Fruit fly (Drosophila melanogaster) whole organism, prepupa: ENCODE results near the gene CG32066.

ENCODE experiments used
- Blimp-1 ChIP-seq: fragments of 200-800 bp; sonication (Bioruptor generic); optimal IDR thresholded peaks from 3 replicates; lab custom pipeline; 2017; ENCODE audit warnings: missing biosample characterization, missing genetic modification characterization, mild to moderate bottlenecking, moderate library complexity, missing genetic modification reagents
- CG11294 ChIP-seq: fragments of 200-800 bp; sonication (Bioruptor generic); IDR thresholded peaks from 2 replicates; pipeline ENCODE4 v1.3.6; 2022; ENCODE audit warnings: missing biosample characterization, missing genetic modification characterization
- CG11902 ChIP-seq: fragments of 200-800 bp; sonication (Bioruptor generic); optimal IDR thresholded peaks from 3 replicates; lab custom pipeline; 2016; ENCODE audit warnings: missing biosample characterization, missing genetic modification characterization
- CG15336 ChIP-seq: fragments of 200-800 bp; sonication (Bioruptor generic); IDR thresholded peaks from 2 replicates; pipeline ENCODE4 v1.3.6; 2022; ENCODE audit warnings: missing biosample characterization, missing genetic modification characterization
- CG1621 ChIP-seq: fragments of 200-800 bp; sonication (Bioruptor generic); optimal IDR thresholded peaks from 3 replicates; lab custom pipeline; 2018; ENCODE audit warnings: missing biosample characterization, mild to moderate bottlenecking, missing genetic modification characterization
- CG3032 ChIP-seq: fragments of 200-800 bp; optimal IDR thresholded peaks from 2 replicates; lab custom pipeline; 2019; ENCODE audit warnings: missing biosample characterization, mild to moderate bottlenecking, missing genetic modification characterization, moderate library complexity
- CG31627 ChIP-seq: fragments of 200-800 bp; sonication (Bioruptor generic); optimal IDR thresholded peaks from 3 replicates; lab custom pipeline; 2016; ENCODE audit warnings: missing biosample characterization, missing genetic modification characterization
- CG32006 ChIP-seq: fragments of 200-800 bp; sonication (Bioruptor generic); optimal IDR thresholded peaks from 3 replicates; lab custom pipeline; 2017; ENCODE audit warnings: missing biosample characterization, mild to moderate bottlenecking, missing genetic modification characterization
- CG34406 ChIP-seq: fragments of 200-800 bp; sonication (Bioruptor generic); optimal IDR thresholded peaks from 3 replicates; lab custom pipeline; 2016; ENCODE audit warnings: missing biosample characterization, missing genetic modification characterization
- CG3919 ChIP-seq: fragments of 200-800 bp; sonication (Bioruptor generic); optimal IDR thresholded peaks from 3 replicates; lab custom pipeline; 2016; ENCODE audit warnings: missing biosample characterization, missing genetic modification characterization
- CG4318 ChIP-seq: fragments of 200-800 bp; sonication (Bioruptor generic); optimal IDR thresholded peaks from 3 replicates; lab custom pipeline; 2017; ENCODE audit warnings: missing biosample characterization, mild to moderate bottlenecking, missing genetic modification characterization
- CG6163 ChIP-seq: fragments of 200-800 bp; sonication (Bioruptor generic); IDR thresholded peaks from 3 replicates; pipeline ENCODE4 v1.3.6; 2022; ENCODE audit warnings: missing biosample characterization, missing genetic modification characterization
- CG6808 ChIP-seq: fragments of 200-800 bp; sonication (Bioruptor generic); optimal IDR thresholded peaks from 3 replicates; lab custom pipeline; 2017; ENCODE audit warnings: missing biosample characterization, missing genetic modification characterization, mild to moderate bottlenecking, moderate library complexity, missing genetic modification reagents
- CG7368 ChIP-seq: fragments of 200-800 bp; sonication (Bioruptor generic); optimal IDR thresholded peaks from 3 replicates; lab custom pipeline; 2016; ENCODE audit warnings: missing biosample characterization, missing genetic modification characterization
- CG8319 ChIP-seq: fragments of 200-800 bp; sonication (Bioruptor generic); optimal IDR thresholded peaks from 3 replicates; lab custom pipeline; 2016; ENCODE audit warnings: missing biosample characterization, missing genetic modification characterization
- CG8632 ChIP-seq: fragments of 200-800 bp; sonication (Bioruptor generic); optimal IDR thresholded peaks from 3 replicates; lab custom pipeline; 2016; ENCODE audit warnings: missing biosample characterization, missing genetic modification characterization
- CG9139 ChIP-seq: fragments of 200-800 bp; sonication (Bioruptor generic); optimal IDR thresholded peaks from 3 replicates; lab custom pipeline; 2017; ENCODE audit warnings: missing biosample characterization, mild to moderate bottlenecking, missing genetic modification characterization
- Eip75B ChIP-seq: fragments of 200-800 bp; sonication (Bioruptor generic); optimal IDR thresholded peaks from 3 replicates; lab custom pipeline; 2016; ENCODE audit warnings: missing biosample characterization, missing genetic modification characterization
- Eip78C ChIP-seq: fragments of 200-800 bp; sonication (Bioruptor generic); peaks from one replicate; lab custom pipeline; 2016; ENCODE audit warnings: missing biosample characterization, missing genetic modification characterization
- Eip93F ChIP-seq: fragments of 200-800 bp; sonication (Bioruptor generic); optimal IDR thresholded peaks from 2 replicates; lab custom pipeline; 2016; ENCODE audit warnings: missing biosample characterization, mild to moderate bottlenecking, missing genetic modification characterization
- Ets21C ChIP-seq: fragments of 200-800 bp; sonication (Bioruptor generic); optimal IDR thresholded peaks from 3 replicates; lab custom pipeline; 2016; ENCODE audit warnings: missing biosample characterization, missing genetic modification characterization
- Ets96B ChIP-seq: fragments of 200-800 bp; optimal IDR thresholded peaks from 2 replicates; lab custom pipeline; 2019; ENCODE audit warnings: missing biosample characterization, mild to moderate bottlenecking, missing genetic modification characterization, moderate library complexity
- Hr39 ChIP-seq: fragments of 200-800 bp; sonication (Bioruptor generic); optimal IDR thresholded peaks from 2 replicates; lab custom pipeline; 2016; ENCODE audit warnings: missing biosample characterization, missing genetic modification characterization
- Hr4 ChIP-seq: fragments of 200-800 bp; sonication (Bioruptor generic); optimal IDR thresholded peaks from 3 replicates; lab custom pipeline; 2016; ENCODE audit warnings: missing biosample characterization, missing genetic modification characterization
- Lpt ChIP-seq: fragments of 200-800 bp; sonication (Bioruptor generic); optimal IDR thresholded peaks from 3 replicates; lab custom pipeline; 2016; ENCODE audit warnings: missing biosample characterization, missing genetic modification characterization
- Met ChIP-seq: fragments of 200-800 bp; sonication (Bioruptor generic); optimal IDR thresholded peaks from 3 replicates; lab custom pipeline; 2016; ENCODE audit warnings: missing biosample characterization, missing genetic modification characterization
- OdsH ChIP-seq: fragments of 200-800 bp; sonication (Bioruptor generic); optimal IDR thresholded peaks from 3 replicates; lab custom pipeline; 2016; ENCODE audit warnings: missing biosample characterization, missing genetic modification characterization
- Smox ChIP-seq: fragments of 200-800 bp; sonication (Bioruptor generic); optimal IDR thresholded peaks from 3 replicates; lab custom pipeline; 2016; ENCODE audit warnings: missing biosample characterization, missing genetic modification characterization
- Sox102F ChIP-seq: fragments of 200-800 bp; sonication (Bioruptor generic); optimal IDR thresholded peaks from 2 replicates; lab custom pipeline; 2016; ENCODE audit warnings: missing biosample characterization, mild to moderate bottlenecking, missing genetic modification characterization
- Sox15 ChIP-seq: fragments of 200-800 bp; sonication (Bioruptor generic); optimal IDR thresholded peaks from 3 replicates; lab custom pipeline; 2016; ENCODE audit warnings: missing biosample characterization, missing genetic modification characterization
- achi ChIP-seq: fragments of 200-800 bp; sonication (Bioruptor generic); optimal IDR thresholded peaks from 3 replicates; lab custom pipeline; 2016; ENCODE audit warnings: missing biosample characterization, missing genetic modification characterization
- acj6 ChIP-seq: fragments of 200-800 bp; sonication (Bioruptor generic); optimal IDR thresholded peaks from 3 replicates; lab custom pipeline; 2016; ENCODE audit warnings: missing biosample characterization, missing genetic modification characterization
- dac ChIP-seq: fragments of 200-800 bp; sonication (Bioruptor generic); optimal IDR thresholded peaks from 2 replicates; lab custom pipeline; 2017; ENCODE audit warnings: missing biosample characterization, mild to moderate bottlenecking, missing genetic modification characterization
- dsx ChIP-seq: fragments of 200-800 bp; optimal IDR thresholded peaks from 3 replicates; lab custom pipeline; 2019; ENCODE audit warnings: missing biosample characterization, mild to moderate bottlenecking, missing genetic modification characterization, moderate library complexity; ENCODE audit not compliant: poor library complexity, severe bottlenecking
- eg ChIP-seq: fragments of 200-800 bp; sonication (Bioruptor generic); IDR thresholded peaks from 3 replicates; pipeline ENCODE4 v1.3.6; 2022; ENCODE audit warnings: missing biosample characterization, missing genetic modification characterization
- esn ChIP-seq: fragments of 200-800 bp; sonication (Bioruptor generic); optimal IDR thresholded peaks from 2 replicates; lab custom pipeline; 2016; ENCODE audit warnings: missing biosample characterization, mild to moderate bottlenecking, missing genetic modification characterization, moderate library complexity
- fd59A ChIP-seq: fragments of 200-800 bp; sonication (Bioruptor generic); optimal IDR thresholded peaks from 2 replicates; lab custom pipeline; 2017; ENCODE audit warnings: missing biosample characterization, mild to moderate bottlenecking, missing genetic modification characterization, missing genetic modification reagents
- fd85E ChIP-seq: fragments of 200-800 bp; sonication (Bioruptor generic); optimal IDR thresholded peaks from 3 replicates; lab custom pipeline; 2016; ENCODE audit warnings: missing biosample characterization, missing genetic modification characterization
- lz ChIP-seq: fragments of 200-800 bp; sonication (Bioruptor generic); optimal IDR thresholded peaks from 3 replicates; lab custom pipeline; 2016; ENCODE audit warnings: missing biosample characterization, missing genetic modification characterization
- net ChIP-seq: fragments of 200-800 bp; sonication (Bioruptor generic); optimal IDR thresholded peaks from 3 replicates; lab custom pipeline; 2016; ENCODE audit warnings: missing biosample characterization, missing genetic modification characterization
- pdm3 ChIP-seq: fragments of 200-800 bp; sonication (Bioruptor generic); optimal IDR thresholded peaks from 3 replicates; lab custom pipeline; 2016; ENCODE audit warnings: missing biosample characterization, missing genetic modification characterization
- salr ChIP-seq, 2 experiments: fragments of 200-800 bp; sonication (Bioruptor generic); optimal IDR thresholded peaks; 3 replicates each; lab custom pipeline; 2016 to 2018; ENCODE audit warnings: missing biosample characterization in 2 of 2, missing genetic modification characterization in 2 of 2, mild to moderate bottlenecking in 1 of 2
- spab ChIP-seq: fragments of 200-800 bp; sonication (Bioruptor generic); optimal IDR thresholded peaks from 2 replicates; lab custom pipeline; 2017; ENCODE audit warnings: missing biosample characterization, mild to moderate bottlenecking, missing genetic modification characterization, missing genetic modification reagents
- ss ChIP-seq, 2 experiments: fragments of 200-800 bp; sonication (Bioruptor generic); optimal IDR thresholded peaks; 2 replicates in 1 of 2; 3 replicates in 1 of 2; lab custom pipeline; 2017 to 2018; ENCODE audit warnings: mild to moderate bottlenecking in 2 of 2, missing biosample characterization in 2 of 2, missing genetic modification characterization in 2 of 2, moderate library complexity in 1 of 2
- svp ChIP-seq: fragments of 200-800 bp; sonication (Bioruptor generic); peaks from one replicate; lab custom pipeline; 2016; ENCODE audit warnings: missing biosample characterization, missing genetic modification characterization
- topi ChIP-seq: fragments of 200-800 bp; sonication (Bioruptor generic); optimal IDR thresholded peaks from 3 replicates; lab custom pipeline; 2016; ENCODE audit warnings: missing biosample characterization, missing genetic modification characterization
- vri ChIP-seq: fragments of 200-800 bp; sonication (Bioruptor generic); optimal IDR thresholded peaks from 3 replicates; lab custom pipeline; 2016; ENCODE audit warnings: missing biosample characterization, mild to moderate bottlenecking, missing genetic modification characterization

Gene CG32066

dm6 chr3L:10680728-10681306 is 20.0 kb upstream of the CG32066 start (continued):
- TF ChIP-seq Ets96B (tag; lab: Kevin White, UChicago) (no peak), CG11294 (peak; percentile 39; the same call in 1 of the 2 replicates), CG3919 (no peak), achi (GFP tag; lab: Kevin White, UChicago) (no peak), CG6163 (GFP tag; lab: Robert Waterston, UW) (0 out of 3 replicates have a peak, but pooled peaks have one; percentile 43), CG15336 (GFP tag; lab: Robert Waterston, UW) (0 out of 2 replicates have a peak, but pooled peaks have one; percentile 6), Eip78C (GFP tag; lab: Kevin White, UChicago) (peak; percentile 29), CG3032 (tag; lab: Kevin White, UChicago) (no peak), CG1621 (no peak), Blimp-1 (GFP tag; lab: Kevin White, UChicago) (no peak), fd59A (GFP tag; lab: Kevin White, UChicago) (no peak), lz (GFP tag; lab: Kevin White, UChicago) (no peak)

dm6 chr3L:10680177-10680576 is 19.4 kb upstream of the CG32066 start:
- TF ChIP-seq CG11294 (no peak), CG3919 (no peak), topi (GFP tag; lab: Kevin White, UChicago) (no peak), Sox102F (no peak), Hr4 (GFP tag; lab: Kevin White, UChicago) (no peak), salr (GFP tag; optimal IDR thresholded peaks at IDR 0.05; lab: Kevin White, UChicago) (no peak), Met (GFP tag; lab: Kevin White, UChicago) (no peak), CG32006 (GFP tag; lab: Kevin White, UChicago) (no peak), Sox15 (GFP tag; lab: Kevin White, UChicago) (no peak), pdm3 (no peak), Eip75B (GFP tag; lab: Kevin White, UChicago) (no peak), svp (GFP tag; lab: Kevin White, UChicago) (no peak), eg (GFP tag; lab: Robert Waterston, UW) (no peak), CG11902 (GFP tag; lab: Kevin White, UChicago) (no peak), OdsH (no peak), CG4318 (no peak), CG6163 (GFP tag; lab: Robert Waterston, UW) (no peak), CG6808 (GFP tag; lab: Kevin White, UChicago) (no peak), spab (GFP tag; lab: Kevin White, UChicago) (no peak)

dm6 chr3L:10679711-10680154 is 18.9 kb upstream of the CG32066 start:
- TF ChIP-seq acj6 (peak; percentile 24), dsx (GFP tag; lab: Kevin White, UChicago) (peak; percentile 29), CG34406 (GFP tag; lab: Kevin White, UChicago) (no peak), fd85E (GFP tag; lab: Kevin White, UChicago) (no peak), topi (GFP tag; lab: Kevin White, UChicago) (no peak), spab (GFP tag; lab: Kevin White, UChicago) (no peak), CG9139 (GFP tag; lab: Kevin White, UChicago) (peak; percentile 0), CG7368 (GFP tag; lab: Kevin White, UChicago) (no peak), vri (GFP tag; lab: Kevin White, UChicago) (no peak), dac (GFP tag; lab: Kevin White, UChicago) (no peak), Eip93F (GFP tag; lab: Kevin White, UChicago) (no peak), CG3919 (peak; percentile 16), CG32006 (GFP tag; lab: Kevin White, UChicago) (peak; percentile 56), ss (GFP tag; optimal IDR thresholded peaks at IDR 0.05; lab: Kevin White, UChicago) (peak in 1 of 2 experiments; percentile 38), Eip78C (GFP tag; lab: Kevin White, UChicago) (peak; percentile 75), Ets21C (GFP tag; lab: Kevin White, UChicago) (no peak), fd59A (GFP tag; lab: Kevin White, UChicago) (no peak), Blimp-1 (GFP tag; lab: Kevin White, UChicago) (no peak), CG8632 (no peak), CG4318 (no peak), Hr39 (no peak), Smox (GFP tag; lab: Kevin White, UChicago) (no peak), pdm3 (no peak), Lpt (GFP tag; lab: Kevin White, UChicago) (no peak), CG3032 (tag; lab: Kevin White, UChicago) (no peak), CG31627 (GFP tag; lab: Kevin White, UChicago) (no peak), net (GFP tag; lab: Kevin White, UChicago) (peak; percentile 42), Sox15 (GFP tag; lab: Kevin White, UChicago) (no peak), esn (GFP tag; lab: Kevin White, UChicago) (peak; percentile 7), CG8319 (GFP tag; lab: Kevin White, UChicago) (no peak)
